Worm (Caenorhabditis elegans): ENCODE results near the gene bbs-8.

- TF ChIP-seq ama-1 (optimal IDR thresholded peaks at IDR 0.05) = no peak
- TF ChIP-seq B0310.2 (tag; optimal IDR thresholded peaks at IDR 0.05) = no peak
- TF ChIP-seq F13C5.2 (tag; optimal IDR thresholded peaks at IDR 0.05) = no peak
- TF ChIP-seq ceh-36 (tag; optimal IDR thresholded peaks at IDR 0.05) = no peak
- no peak for TF ChIP-seq flt-1 (GFP tag; IDR thresholded peaks at IDR 0.05)
- no peak for TF ChIP-seq hmbx-1 (tag; optimal IDR thresholded peaks at IDR 0.05)
- no peak for TF ChIP-seq hnd-1 (tag; optimal IDR thresholded peaks at IDR 0.05)
- TF ChIP-seq tra-4 (tag; optimal IDR thresholded peaks at IDR 0.05) = no peak
- no peak for TF ChIP-seq pes-1 (GFP tag; IDR thresholded peaks at IDR 0.05)
- TF ChIP-seq aly-1 (tag; optimal IDR thresholded peaks at IDR 0.05) = no peak
- TF ChIP-seq scrt-1 (GFP tag; IDR thresholded peaks at IDR 0.05) = no peak
- TF ChIP-seq ceh-13 (GFP tag; optimal IDR thresholded peaks at IDR 0.05) = no peak
Measured at ce11 chrV:6771645-6772044, 6.8 kb upstream of the bbs-8 start, which contains the start of gene srh-30.
